Worm (Caenorhabditis elegans) whole organism, young adult: ENCODE results near the gene F38B6.3.
A peak's percentile ranks its signal among the peaks of the same experiment; 100 is the strongest.

ENCODE experiments used
- B0035.1 ChIP-seq: sonication (generic microtip); optimal IDR thresholded peaks from 2 replicates; lab custom pipeline; 2016; ENCODE audit warnings: missing genetic modification characterization, mild to moderate bottlenecking, missing compliant biosample characterization, missing genotype, missing genetic modification reagents
- B0261.1 ChIP-seq: sonication (generic microtip); optimal IDR thresholded peaks from 2 replicates; lab custom pipeline; 2016; ENCODE audit warnings: mild to moderate bottlenecking, missing genetic modification characterization, moderate library complexity, missing compliant biosample characterization
- C06A6.2 ChIP-seq: fragments of 200-800 bp; sonication (Bioruptor generic); conservative IDR thresholded peaks from 2 replicates; pipeline ENCODE4 v1.3.6; 2022; ENCODE audit warnings: missing genetic modification characterization, missing compliant biosample characterization
- C17E4.6 ChIP-seq: fragments of 200-800 bp; sonication (Bioruptor generic); IDR thresholded peaks from 2 replicates; pipeline ENCODE4 v1.3.6; 2022; ENCODE audit warnings: missing genetic modification reagents, missing genetic modification characterization, missing compliant biosample characterization
- F10E7.11 ChIP-seq: sonication (generic microtip); optimal IDR thresholded peaks from 2 replicates; lab custom pipeline; 2017; ENCODE audit warnings: mild to moderate bottlenecking, missing genetic modification characterization, moderate library complexity, missing compliant biosample characterization
- F37B4.10 ChIP-seq: fragments of 200-800 bp; sonication (Bioruptor generic); IDR thresholded peaks from 2 replicates; pipeline ENCODE4 v1.3.6; 2022; ENCODE audit warnings: missing genetic modification characterization, missing compliant biosample characterization
- F49E8.2 ChIP-seq: sonication (generic microtip); optimal IDR thresholded peaks from 3 replicates; lab custom pipeline; 2017; ENCODE audit warnings: missing genetic modification characterization, mild to moderate bottlenecking, missing compliant biosample characterization, antibody characterized with exemption, moderate library complexity; ENCODE audit not compliant: insufficient read depth
- F52B5.7 ChIP-seq: sonication (generic microtip); optimal IDR thresholded peaks from 2 replicates; lab custom pipeline; 2016; ENCODE audit warnings: mild to moderate bottlenecking, missing genetic modification characterization, missing compliant biosample characterization
- K11D2.4 ChIP-seq: fragments of 200-800 bp; sonication (Bioruptor generic); IDR thresholded peaks from 2 replicates; pipeline ENCODE4 v1.3.6; 2022; ENCODE audit warnings: missing genetic modification reagents, missing genetic modification characterization, missing compliant biosample characterization
- ama-1 ChIP-seq, 3 experiments: fragments of 150-350 bp in 1 of 3; sonication (generic microtip) in 2 of 3; optimal IDR thresholded peaks; 2 replicates each; lab custom pipeline; 2014 to 2018; ENCODE audit warnings: missing biosample characterization in 2 of 3, missing genetic modification characterization in 2 of 3, missing genetic modification reagents in 2 of 3
- atf-7 ChIP-seq: sonication (generic microtip); optimal IDR thresholded peaks from 2 replicates; lab custom pipeline; 2017; ENCODE audit warnings: mild to moderate bottlenecking, missing genetic modification characterization, missing compliant biosample characterization
- cebp-1 ChIP-seq, 2 experiments: fragments of 200-800 bp in 1 of 2; sonication (Bioruptor generic) in 1 of 2; sonication (generic microtip) in 1 of 2; IDR thresholded peaks in 1 of 2; optimal IDR thresholded peaks in 1 of 2; 2 replicates each; pipeline versions ENCODE4 v1.3.6 to Lab custom; 2017 to 2022; ENCODE audit warnings: missing compliant biosample characterization in 2 of 2, missing genetic modification characterization in 2 of 2, mild to moderate bottlenecking in 1 of 2, missing genetic modification reagents in 1 of 2, moderate library complexity in 1 of 2
- ceh-27 ChIP-seq: fragments of 200-800 bp; sonication (Bioruptor generic); optimal IDR thresholded peaks from 2 replicates; lab custom pipeline; 2018; ENCODE audit warnings: mild to moderate bottlenecking, missing genetic modification characterization, moderate library complexity, missing compliant biosample characterization
- ceh-58 ChIP-seq: fragments of 200-800 bp; sonication (Bioruptor generic); IDR thresholded peaks from 2 replicates; pipeline ENCODE4 v1.3.6; 2022; ENCODE audit warnings: missing genetic modification characterization, missing compliant biosample characterization
- ceh-79 ChIP-seq: sonication (generic microtip); optimal IDR thresholded peaks from 2 replicates; lab custom pipeline; 2017; ENCODE audit warnings: mild to moderate bottlenecking, missing genetic modification characterization, missing compliant biosample characterization
- dox-1 ChIP-seq: fragments of 200-800 bp; sonication (Bioruptor generic); IDR thresholded peaks from 2 replicates; pipeline ENCODE4 v1.3.6; 2022; ENCODE audit warnings: missing genetic modification reagents, missing genetic modification characterization, missing compliant biosample characterization
- egl-18 ChIP-seq: fragments of 200-800 bp; sonication (Bioruptor generic); IDR thresholded peaks from 2 replicates; pipeline ENCODE4 v1.3.6; 2022; ENCODE audit warnings: missing genetic modification reagents, missing genetic modification characterization, missing compliant biosample characterization
- egl-44 ChIP-seq: fragments of 200-800 bp; sonication (Bioruptor generic); IDR thresholded peaks from 2 replicates; pipeline ENCODE4 v1.3.6; 2022; ENCODE audit warnings: missing genetic modification reagents, missing genetic modification characterization, missing compliant biosample characterization
- egrh-3 ChIP-seq: fragments of 200-800 bp; sonication (Bioruptor generic); IDR thresholded peaks from 2 replicates; pipeline ENCODE4 v1.3.6; 2022; ENCODE audit warnings: missing genetic modification reagents, missing genetic modification characterization, missing compliant biosample characterization
- hsf-1 ChIP-seq: fragments of 200-800 bp; sonication (Bioruptor generic); IDR thresholded peaks from 2 replicates; pipeline ENCODE4 v1.3.6; 2022; ENCODE audit warnings: missing genetic modification reagents, missing genetic modification characterization, missing compliant biosample characterization
- lag-1 ChIP-seq: fragments of 200-800 bp; sonication (Bioruptor generic); IDR thresholded peaks from 2 replicates; pipeline ENCODE4 v1.3.6; 2022; ENCODE audit warnings: missing genetic modification reagents, missing genetic modification characterization, missing compliant biosample characterization
- let-526 ChIP-seq: fragments of 200-800 bp; sonication (Bioruptor generic); IDR thresholded peaks from 2 replicates; pipeline ENCODE4 v1.3.6; 2022; ENCODE audit warnings: missing genetic modification reagents, missing genetic modification characterization, missing compliant biosample characterization
- let-607 ChIP-seq, 2 experiments: fragments of 200-800 bp in 1 of 2; sonication (Bioruptor generic) in 1 of 2; sonication (generic microtip) in 1 of 2; optimal IDR thresholded peaks; 2 replicates each; lab custom pipeline; 2016 to 2018; ENCODE audit warnings: mild to moderate bottlenecking in 2 of 2, missing compliant biosample characterization in 2 of 2, missing genetic modification characterization in 2 of 2, moderate library complexity in 2 of 2, missing genotype in 1 of 2
- lin-35 ChIP-seq, 3 experiments: fragments of 150-350 bp in 2 of 3; sonication (generic microtip) in 1 of 3; optimal IDR thresholded peaks; 2 replicates each; lab custom pipeline; 2014 to 2018; ENCODE audit warnings: missing biosample characterization in 3 of 3, missing genetic modification characterization in 3 of 3, missing genetic modification reagents in 3 of 3
- lin-40 ChIP-seq: sonication (generic microtip); optimal IDR thresholded peaks from 2 replicates; lab custom pipeline; 2016; ENCODE audit warnings: missing genetic modification characterization, mild to moderate bottlenecking, missing compliant biosample characterization, missing genotype, missing genetic modification reagents
- lsy-27 ChIP-seq: sonication (generic microtip); optimal IDR thresholded peaks from 2 replicates; lab custom pipeline; 2017; ENCODE audit warnings: missing genetic modification characterization, mild to moderate bottlenecking, missing compliant biosample characterization, antibody characterized with exemption, missing genotype, borderline replicate concordance; ENCODE audit not compliant: insufficient read depth
- mcd-1 ChIP-seq: fragments of 200-800 bp; sonication (Bioruptor generic); IDR thresholded peaks from 2 replicates; pipeline ENCODE4 v1.3.6; 2022; ENCODE audit warnings: missing genetic modification reagents, missing genetic modification characterization, missing compliant biosample characterization
- nhr-80 ChIP-seq: sonication (generic microtip); optimal IDR thresholded peaks from 2 replicates; lab custom pipeline; 2016; ENCODE audit warnings: missing genetic modification characterization, missing compliant biosample characterization
- repo-1 ChIP-seq: sonication (generic microtip); optimal IDR thresholded peaks from 2 replicates; lab custom pipeline; 2017; ENCODE audit warnings: mild to moderate bottlenecking, missing genetic modification characterization, missing compliant biosample characterization
- sdz-38 ChIP-seq: sonication (generic microtip); optimal IDR thresholded peaks from 2 replicates; lab custom pipeline; 2016; ENCODE audit warnings: missing genotype, missing genetic modification characterization, missing compliant biosample characterization
- snpc-1.1 ChIP-seq: sonication (generic microtip); optimal IDR thresholded peaks from 2 replicates; lab custom pipeline; 2017; ENCODE audit warnings: missing genetic modification characterization, mild to moderate bottlenecking, missing compliant biosample characterization, antibody characterized with exemption, moderate library complexity, missing genotype, missing genetic modification reagents; ENCODE audit not compliant: insufficient read depth
- somi-1 ChIP-seq: fragments of 200-800 bp; sonication (Bioruptor generic); optimal IDR thresholded peaks from 2 replicates; lab custom pipeline; 2018; ENCODE audit warnings: mild to moderate bottlenecking, missing genetic modification characterization, missing compliant biosample characterization
- sptf-2 ChIP-seq: fragments of 200-800 bp; sonication (Bioruptor generic); optimal IDR thresholded peaks from 2 replicates; lab custom pipeline; 2018; ENCODE audit warnings: mild to moderate bottlenecking, missing genetic modification characterization, missing compliant biosample characterization
- zfh-2 ChIP-seq: fragments of 200-800 bp; sonication (Bioruptor generic); conservative IDR thresholded peaks from 2 replicates; pipeline ENCODE4 v1.3.6; 2022; ENCODE audit warnings: missing genetic modification reagents, missing genetic modification characterization, missing compliant biosample characterization
- ztf-26 ChIP-seq: sonication (generic microtip); optimal IDR thresholded peaks from 2 replicates; lab custom pipeline; 2017; ENCODE audit warnings: missing genetic modification characterization, missing compliant biosample characterization
- ztf-6 ChIP-seq: fragments of 200-800 bp; sonication (Bioruptor generic); IDR thresholded peaks from 2 replicates; pipeline ENCODE4 v1.3.6; 2022; ENCODE audit warnings: missing genetic modification reagents, missing genetic modification characterization, missing compliant biosample characterization

F38B6.3 gene

ce11 chrX:6738535-6738934 is 45.1 kb downstream of the F38B6.3 start:
- TF ChIP-seq C06A6.2 (no peak), cebp-1 (GFP tag; IDR thresholded peaks at IDR 0.05; lab: Robert Waterston, UW) (no peak), cebp-1 (tag; optimal IDR thresholded peaks at IDR 0.05; lab: Kevin White, UChicago) (no peak)
- TF ChIP-seq, all 124 proteins: peak for 0

DNA sequence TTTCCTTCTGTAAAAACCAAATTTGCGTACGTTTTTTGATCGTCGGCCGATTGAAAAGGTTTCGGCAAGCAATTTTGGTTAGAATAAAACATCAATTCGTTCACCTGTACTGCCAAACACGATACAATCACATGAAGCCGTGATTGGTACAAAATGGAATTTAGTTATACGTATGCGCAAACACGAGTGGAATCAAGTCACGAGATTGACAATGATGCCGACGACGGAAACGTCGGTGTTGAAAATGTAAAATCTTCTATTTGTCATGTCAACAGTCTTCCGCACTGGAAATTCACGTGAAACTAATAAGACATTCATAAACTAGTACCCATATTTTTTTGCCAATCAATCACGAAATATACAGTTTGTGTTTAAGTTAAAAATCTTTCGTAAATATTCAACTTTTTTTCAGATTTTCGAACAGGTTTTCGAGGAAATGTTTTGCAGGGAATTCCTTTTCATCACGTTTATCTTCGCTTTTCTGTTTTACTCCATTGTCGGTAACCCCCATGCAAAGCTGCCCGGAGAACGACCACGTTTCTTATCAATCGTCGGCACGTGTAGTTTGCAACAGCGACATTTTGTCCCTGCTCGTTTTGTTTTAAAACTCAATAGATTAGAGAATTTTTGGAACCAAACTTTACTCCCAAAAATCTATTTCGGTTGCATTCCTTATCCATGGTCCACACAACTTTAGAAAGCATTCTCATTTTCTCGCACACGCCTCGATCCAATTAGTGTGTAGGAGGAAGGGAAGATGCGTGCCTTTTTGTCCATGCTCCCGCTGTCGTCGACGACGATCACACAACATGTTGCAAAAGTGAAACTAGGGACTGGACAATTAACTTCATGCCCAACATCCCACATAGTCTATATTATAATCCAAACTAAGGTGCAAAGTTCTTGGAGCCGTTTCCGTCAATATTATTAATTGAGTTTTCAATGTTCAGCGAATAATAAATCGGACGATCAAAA is 45.9 kb downstream of the F38B6.3 start:
- peak; percentile 51 for TF ChIP-seq ztf-26 (tag; lab: Kevin White, UChicago)
- TF ChIP-seq repo-1 (tag; lab: Kevin White, UChicago), result peak; percentile 5
- peak; percentile 34 for TF ChIP-seq nhr-80 (tag; lab: Kevin White, UChicago)
- 0 out of 2 replicates have a peak, but pooled peaks have one; percentile 12 for TF ChIP-seq mcd-1 (GFP tag; lab: Robert Waterston, UW)
- no peak for TF ChIP-seq B0035.1 (tag; lab: Kevin White, UChicago)
- 0 out of 2 replicates have a peak, but pooled peaks have one; percentile 51 for TF ChIP-seq F37B4.10 (GFP tag; lab: Robert Waterston, UW)
- peak; percentile 22 for TF ChIP-seq lin-40 (tag; lab: Kevin White, UChicago)
- TF ChIP-seq cebp-1 (GFP tag; IDR thresholded peaks at IDR 0.05; lab: Robert Waterston, UW), result no peak
- peak; percentile 31 for TF ChIP-seq cebp-1 (tag; optimal IDR thresholded peaks at IDR 0.05; lab: Kevin White, UChicago)
- TF ChIP-seq egrh-3, result no peak
- TF ChIP-seq somi-1, result peak; percentile 62
- 0 out of 2 replicates have a peak, but pooled peaks have one; percentile 10 for TF ChIP-seq dox-1 (GFP tag; lab: Robert Waterston, UW)
- TF ChIP-seq snpc-1.1 (tag; lab: Kevin White, UChicago), result no peak

ce11 chrX:6740282-6740982 is 47.0 kb downstream of the F38B6.3 start:
- no peak for TF ChIP-seq lsy-27 (tag; lab: Kevin White, UChicago)
- TF ChIP-seq dox-1 (GFP tag; lab: Robert Waterston, UW), result no peak
- peak; percentile 24 for TF ChIP-seq ceh-27
- no peak for TF ChIP-seq ceh-58 (GFP tag; lab: Robert Waterston, UW)
- TF ChIP-seq lin-35 (GFP tag; optimal IDR thresholded peaks at IDR 0.05; lab: Kevin White, UChicago), result peak in 1 of 3 experiments; percentile 8
- no peak for TF ChIP-seq ama-1 (optimal IDR thresholded peaks at IDR 0.05; lab: Kevin White, UChicago)
- peak in 1 of 2 experiments; percentile 24 for TF ChIP-seq ama-1 (GFP tag; optimal IDR thresholded peaks at IDR 0.05; lab: Kevin White, UChicago)
- TF ChIP-seq zfh-2, result peak; percentile 23

- TF ChIP-seq let-526 (GFP tag; lab: Robert Waterston, UW), result peak; percentile 56; the same call in 1 of the 2 replicates
- TF ChIP-seq somi-1, result peak; percentile 36
- TF ChIP-seq hsf-1, result peak; percentile 34; the same call in 1 of the 2 replicates
- TF ChIP-seq egl-44 (GFP tag; lab: Robert Waterston, UW), result 0 out of 2 replicates have a peak, but pooled peaks have one; percentile 31
- TF ChIP-seq lag-1 (GFP tag; lab: Robert Waterston, UW), result no peak
- TF ChIP-seq F49E8.2 (tag; lab: Kevin White, UChicago), result no peak
- peak; percentile 52; the same call in 1 of the 2 replicates for TF ChIP-seq C06A6.2
- TF ChIP-seq, all 124 proteins: peak for 5
Observed at ce11 chrX:6740983-6741365, 47.5 kb downstream of the F38B6.3 start.

DNA sequence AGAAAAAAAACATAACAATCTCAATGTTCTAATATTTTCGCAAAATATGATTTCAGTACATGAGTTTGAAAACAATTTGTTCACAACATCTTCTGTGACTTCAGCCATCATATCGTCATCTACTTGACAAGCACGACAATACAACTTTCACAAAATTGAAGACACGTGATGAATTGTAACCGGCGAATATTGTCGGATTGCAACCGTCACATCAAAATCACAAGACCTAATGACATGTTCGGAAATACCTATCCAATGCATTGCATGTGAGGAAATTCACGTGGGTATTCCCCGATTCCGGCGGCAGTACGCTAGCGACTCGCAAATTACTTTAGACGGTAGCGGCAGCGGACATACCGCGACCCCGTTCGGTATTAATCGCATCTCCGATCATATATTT is 48.1 kb downstream of the F38B6.3 start:
- TF ChIP-seq B0261.1 (no peak), ztf-6 (GFP tag; lab: Robert Waterston, UW) (no peak), let-607 (tag; optimal IDR thresholded peaks at IDR 0.05; lab: Kevin White, UChicago) (peak in 1 of 2 experiments; percentile 47), egl-18 (GFP tag; lab: Robert Waterston, UW) (no peak), F10E7.11 (tag; lab: Kevin White, UChicago) (no peak), zfh-2 (no peak), sdz-38 (tag; lab: Kevin White, UChicago) (no peak), K11D2.4 (peak; percentile 49; the same call in 1 of the 2 replicates), F52B5.7 (tag; lab: Kevin White, UChicago) (no peak), ceh-79 (tag; lab: Kevin White, UChicago) (no peak), atf-7 (tag; lab: Kevin White, UChicago) (peak; percentile 22), sptf-2 (GFP tag; lab: Kevin White, UChicago) (no peak), nhr-80 (tag; lab: Kevin White, UChicago) (no peak), C17E4.6 (no peak), egl-44 (GFP tag; lab: Robert Waterston, UW) (no peak)
